Worm (Caenorhabditis elegans): Measurements from ENCODE around the gene pdf-1.
A peak's percentile ranks its signal among the peaks of the same experiment; 100 is the strongest.

pdf-1 gene

ce11 chrIII:6887574-6887973, 24.7 kb downstream of the pdf-1 start (continued):
- TF ChIP-seq F33H1.4 (GFP tag; IDR thresholded peaks at IDR 0.05) = peak; percentile 37; the same call in 1 of the 2 replicates
- TF ChIP-seq nhr-90 (tag; optimal IDR thresholded peaks at IDR 0.05) = peak; percentile 86
- TF ChIP-seq snpc-3.4 (tag; optimal IDR thresholded peaks at IDR 0.05) = peak; percentile 81
- peak; percentile 83; the same call in 1 of the 2 replicates for TF ChIP-seq Y53F4B.3 (GFP tag; IDR thresholded peaks at IDR 0.05)
- no peak for TF ChIP-seq mel-28 (tag; optimal IDR thresholded peaks at IDR 0.05; ENCODE audit: borderline replicate concordance)
- TF ChIP-seq snpc-1.1 (tag; optimal IDR thresholded peaks at IDR 0.05; ENCODE audit: insufficient read depth) = peak; percentile 40
- peak; percentile 41 for TF ChIP-seq ztf-26 (tag; optimal IDR thresholded peaks at IDR 0.05)
- peak; percentile 71; the same call in 1 of the 2 replicates for TF ChIP-seq let-526 (GFP tag; IDR thresholded peaks at IDR 0.05)
- no peak for TF ChIP-seq F55B11.4 (tag; optimal IDR thresholded peaks at IDR 0.05; ENCODE audit: borderline replicate concordance, insufficient read depth)
- TF ChIP-seq egl-44 (GFP tag; IDR thresholded peaks at IDR 0.05) = peak; percentile 70; the same call in 1 of the 2 replicates
- TF ChIP-seq F57C9.4 (tag; optimal IDR thresholded peaks at IDR 0.05) = no peak
- TF ChIP-seq ets-4 (GFP tag; optimal IDR thresholded peaks at IDR 0.05) = no peak
- peak; percentile 77 for TF ChIP-seq mxl-1 (tag; optimal IDR thresholded peaks at IDR 0.05)
- TF ChIP-seq akir-1 (GFP tag; optimal IDR thresholded peaks at IDR 0.05) = peak; percentile 6
- TF ChIP-seq attf-6 (GFP tag; IDR thresholded peaks at IDR 0.05) = no peak
- TF ChIP-seq rec-8 (tag; optimal IDR thresholded peaks at IDR 0.05) = peak; percentile 36 to 83
- TF ChIP-seq B0019.2 (GFP tag; conservative IDR thresholded peaks at IDR 0.05) = no peak
- TF ChIP-seq ama-1 (optimal IDR thresholded peaks at IDR 0.05) = no peak
- peak in 1 of 2 experiments; percentile 89 for TF ChIP-seq ama-1 (GFP tag; optimal IDR thresholded peaks at IDR 0.05)
- no peak for TF ChIP-seq ztf-22 (GFP tag; optimal IDR thresholded peaks at IDR 0.05)
- peak; percentile 99 for TF ChIP-seq tbp1 (GFP tag; optimal IDR thresholded peaks at IDR 0.05)
- TF ChIP-seq ceh-91 (GFP tag; IDR thresholded peaks at IDR 0.05) = no peak
- peak; percentile 58 for TF ChIP-seq chd-7 (tag; optimal IDR thresholded peaks at IDR 0.05)
- TF ChIP-seq him-1 (tag; optimal IDR thresholded peaks at IDR 0.05) = peak; percentile 43
- no peak for TF ChIP-seq hlh-26 (GFP tag; conservative IDR thresholded peaks at IDR 0.05)
- peak; percentile 75 for TF ChIP-seq unc-130 (GFP tag; optimal IDR thresholded peaks at IDR 0.05)
- peak; percentile 53 for TF ChIP-seq K12H6.12 (tag; optimal IDR thresholded peaks at IDR 0.05)
- peak; percentile 76 for TF ChIP-seq rcor-1 (GFP tag; IDR thresholded peaks at IDR 0.05)
- peak; percentile 93 for TF ChIP-seq die-1 (tag; optimal IDR thresholded peaks at IDR 0.05)
- peak; percentile 63 for TF ChIP-seq athp-1 (tag; optimal IDR thresholded peaks at IDR 0.05)
- TF ChIP-seq snpc-1.3 (tag; optimal IDR thresholded peaks at IDR 0.05; ENCODE audit: insufficient read depth) = peak; percentile 54
- TF ChIP-seq lag-1 (GFP tag; IDR thresholded peaks at IDR 0.05) = 0 out of 2 replicates have a peak, but pooled peaks have one; percentile 62
- TF ChIP-seq somi-1 (GFP tag; optimal IDR thresholded peaks at IDR 0.05) = peak; percentile 26
- TF ChIP-seq egrh-3 (GFP tag; IDR thresholded peaks at IDR 0.05) = peak; percentile 32; the same call in 1 of the 2 replicates
- TF ChIP-seq F37B4.10 (GFP tag; IDR thresholded peaks at IDR 0.05) = 0 out of 2 replicates have a peak, but pooled peaks have one; percentile 62
- peak; percentile 6 to 38 for TF ChIP-seq let-607 (tag; optimal IDR thresholded peaks at IDR 0.05)
- 0 out of 2 replicates have a peak, but pooled peaks have one; percentile 63 for TF ChIP-seq Y95B8A.8 (GFP tag; IDR thresholded peaks at IDR 0.05)
- no peak; the same call in 1 of the 2 replicates for TF ChIP-seq K11D2.4 (GFP tag; IDR thresholded peaks at IDR 0.05)
- no peak for TF ChIP-seq zfh-2 (GFP tag; conservative IDR thresholded peaks at IDR 0.05)
- no peak for TF ChIP-seq cebp-1 (GFP tag; IDR thresholded peaks at IDR 0.05)
- TF ChIP-seq cebp-1 (tag; optimal IDR thresholded peaks at IDR 0.05) = no peak
- TF ChIP-seq hsf-1 (GFP tag; IDR thresholded peaks at IDR 0.05) = peak; percentile 64; the same call in 1 of the 2 replicates
- TF ChIP-seq Y56A3A.18 (GFP tag; IDR thresholded peaks at IDR 0.05) = peak; percentile 92
- TF ChIP-seq lsl-1 (GFP tag; optimal IDR thresholded peaks at IDR 0.05) = peak; percentile 39
- peak; percentile 92 for TF ChIP-seq F23B12.7 (tag; optimal IDR thresholded peaks at IDR 0.05; ENCODE audit: insufficient read depth)
- TF ChIP-seq fkh-3 (tag; optimal IDR thresholded peaks at IDR 0.05) = peak; percentile 51
- peak; percentile 73 for TF ChIP-seq ztf-28 (GFP tag; IDR thresholded peaks at IDR 0.05)

Data from whole organism, young adult.